Worm (Caenorhabditis elegans): ENCODE measurements around the gene acs-9.

Gene acs-9

ce11 chrX:16880426-16880825 lies at the start of gene acs-9:
TSS of gene acs-9 (minus strand) at chrX:16880526.
- no peak for TF ChIP-seq ztf-16 (tag; optimal IDR thresholded peaks at IDR 0.05)
- TF ChIP-seq madf-2 (tag; optimal IDR thresholded peaks at IDR 0.05): no peak
- no peak for TF ChIP-seq pha-2 (tag; optimal IDR thresholded peaks at IDR 0.05)
- no peak for TF ChIP-seq mec-3 (tag; optimal IDR thresholded peaks at IDR 0.05; ENCODE audit: borderline replicate concordance)
- no peak for TF ChIP-seq dmd-4 (tag; optimal IDR thresholded peaks at IDR 0.05; ENCODE audit: borderline replicate concordance)
- TF ChIP-seq ceh-14 (tag; optimal IDR thresholded peaks at IDR 0.05): no peak
- TF ChIP-seq sdc-2 (tag; optimal IDR thresholded peaks at IDR 0.05): no peak
- TF ChIP-seq ahr-1 (tag; optimal IDR thresholded peaks at IDR 0.05): no peak
- no peak for TF ChIP-seq syd-9 (tag; optimal IDR thresholded peaks at IDR 0.05)
- TF ChIP-seq tbx-2 (tag; optimal IDR thresholded peaks at IDR 0.05): no peak
- TF ChIP-seq sox-2 (GFP tag; IDR thresholded peaks at IDR 0.05): no peak

ce11 chrX:16929560-16930332 lies 49.4 kb upstream of the acs-9 start:
- no peak for TF ChIP-seq ceh-6 (GFP tag; optimal IDR thresholded peaks at IDR 0.05)
- peak; percentile 99 for TF ChIP-seq ceh-31 (tag; optimal IDR thresholded peaks at IDR 0.05)
- peak; percentile 98 for TF ChIP-seq tbx-2 (tag; optimal IDR thresholded peaks at IDR 0.05)
- peak; percentile 98 for TF ChIP-seq unc-55 (GFP tag; optimal IDR thresholded peaks at IDR 0.05)
- TF ChIP-seq ceh-34 (tag; optimal IDR thresholded peaks at IDR 0.05): peak; percentile 97
- peak; percentile 60 for TF ChIP-seq ahr-1 (tag; optimal IDR thresholded peaks at IDR 0.05)
- peak; percentile 83 for TF ChIP-seq ets-4 (tag; optimal IDR thresholded peaks at IDR 0.05)
- peak; percentile 56 for TF ChIP-seq che-1 (tag; optimal IDR thresholded peaks at IDR 0.05)
- peak; percentile 28 for TF ChIP-seq lin-11 (tag; optimal IDR thresholded peaks at IDR 0.05)
- TF ChIP-seq npax-4 (tag; optimal IDR thresholded peaks at IDR 0.05): no peak
- TF ChIP-seq lim-6 (tag; optimal IDR thresholded peaks at IDR 0.05): peak; percentile 35
- TF ChIP-seq nhr-232 (tag; optimal IDR thresholded peaks at IDR 0.05): no peak
- peak; percentile 99 for TF ChIP-seq ref-2 (tag; optimal IDR thresholded peaks at IDR 0.05)
- no peak; the same call in 1 of the 2 replicates for TF ChIP-seq unc-3 (GFP tag; conservative IDR thresholded peaks at IDR 0.05)
- peak; percentile 75 for TF ChIP-seq unc-3 (tag; optimal IDR thresholded peaks at IDR 0.05)
- TF ChIP-seq nfya-1 (tag; optimal IDR thresholded peaks at IDR 0.05): peak; percentile 98
- TF ChIP-seq syd-9 (tag; optimal IDR thresholded peaks at IDR 0.05): peak; percentile 90
- TF ChIP-seq ceh-14 (tag; optimal IDR thresholded peaks at IDR 0.05): peak; percentile 86
- peak; percentile 86 for TF ChIP-seq dve-1 (tag; optimal IDR thresholded peaks at IDR 0.05)
- peak; percentile 76 for TF ChIP-seq ztf-16 (tag; optimal IDR thresholded peaks at IDR 0.05)
- TF ChIP-seq pax-1 (tag; optimal IDR thresholded peaks at IDR 0.05): peak; percentile 100
- TF ChIP-seq fax-1 (tag; optimal IDR thresholded peaks at IDR 0.05): peak; percentile 58
- TF ChIP-seq ceh-18 (tag; optimal IDR thresholded peaks at IDR 0.05): peak; percentile 100
- peak; percentile 45 for TF ChIP-seq C38D4.7 (GFP tag; optimal IDR thresholded peaks at IDR 0.05)
- no peak for TF ChIP-seq pha-4 (tag; optimal IDR thresholded peaks at IDR 0.05)
- peak; percentile 76 for TF ChIP-seq dmd-4 (tag; optimal IDR thresholded peaks at IDR 0.05; ENCODE audit: borderline replicate concordance)
- TF ChIP-seq ttx-3 (tag; optimal IDR thresholded peaks at IDR 0.05): peak; percentile 44
- no peak for TF ChIP-seq ceh-9 (tag; optimal IDR thresholded peaks at IDR 0.05)
- TF ChIP-seq mec-3 (tag; optimal IDR thresholded peaks at IDR 0.05; ENCODE audit: borderline replicate concordance): peak; percentile 60
- TF ChIP-seq Y22D7AL.16 (tag; optimal IDR thresholded peaks at IDR 0.05): peak; percentile 47
- peak; percentile 93 for TF ChIP-seq pros-1 (tag; optimal IDR thresholded peaks at IDR 0.05)
- peak; percentile 58 for TF ChIP-seq unc-86 (tag; optimal IDR thresholded peaks at IDR 0.05)
- TF ChIP-seq elt-4 (tag; optimal IDR thresholded peaks at IDR 0.05): no peak
- TF ChIP-seq ceh-2 (tag; optimal IDR thresholded peaks at IDR 0.05): peak; percentile 77
- peak; percentile 92 for TF ChIP-seq pqm-1 (tag; optimal IDR thresholded peaks at IDR 0.05)
- no peak for TF ChIP-seq hlh-15 (tag; optimal IDR thresholded peaks at IDR 0.05)
- TF ChIP-seq ceh-19 (GFP tag; optimal IDR thresholded peaks at IDR 0.05): peak; percentile 81
- peak; percentile 7 for TF ChIP-seq pag-3 (tag; optimal IDR thresholded peaks at IDR 0.05; ENCODE audit: borderline replicate concordance)
- TF ChIP-seq ceh-30 (tag; optimal IDR thresholded peaks at IDR 0.05): peak; percentile 74
- peak; percentile 33 for TF ChIP-seq madf-2 (tag; optimal IDR thresholded peaks at IDR 0.05)
- peak; percentile 85 for TF ChIP-seq hlh-8 (tag; optimal IDR thresholded peaks at IDR 0.05)
- TF ChIP-seq tbx-7 (tag; optimal IDR thresholded peaks at IDR 0.05): peak; percentile 34
- peak; percentile 97 for TF ChIP-seq rnt-1 (tag; optimal IDR thresholded peaks at IDR 0.05)
- peak; percentile 41 for TF ChIP-seq K02D7.2 (tag; optimal IDR thresholded peaks at IDR 0.05)
- TF ChIP-seq sox-4 (tag; optimal IDR thresholded peaks at IDR 0.05): peak; percentile 53
